Fruit fly (Drosophila melanogaster) whole organism, embryonic: Measurements from ENCODE around the gene CG44001.
A peak's percentile ranks its signal among the peaks of the same experiment; 100 is the strongest.

Experiments
- Asciz ChIP-seq: fragments of 200-800 bp; sonication (Bioruptor generic); optimal IDR thresholded peaks from 2 replicates; lab custom pipeline; 2017; ENCODE audit warnings: missing biosample characterization, mild to moderate bottlenecking, missing genetic modification characterization, missing genetic modification reagents
- CG10147 ChIP-seq: fragments of 200-800 bp; sonication (Bioruptor generic); optimal IDR thresholded peaks from 2 replicates; lab custom pipeline; 2019; ENCODE audit warnings: missing biosample characterization, mild to moderate bottlenecking, missing genetic modification characterization, moderate library complexity
- CG11398 ChIP-seq: fragments of 200-800 bp; sonication (Bioruptor generic); optimal IDR thresholded peaks from 2 replicates; lab custom pipeline; 2016; ENCODE audit warnings: missing biosample characterization, missing genetic modification characterization
- CG11504 ChIP-seq: fragments of 200-800 bp; sonication (Bioruptor generic); optimal IDR thresholded peaks from 3 replicates; lab custom pipeline; 2019; ENCODE audit warnings: missing biosample characterization, mild to moderate bottlenecking, missing genetic modification characterization, moderate library complexity
- CG11560 ChIP-seq: fragments of 200-800 bp; sonication (Bioruptor generic); IDR thresholded peaks from 3 replicates; pipeline ENCODE4 v1.3.6; 2022; ENCODE audit warnings: missing biosample characterization, missing genetic modification characterization
- CG12071 ChIP-seq: fragments of 200-800 bp; sonication (Bioruptor generic); optimal IDR thresholded peaks from 3 replicates; lab custom pipeline; 2018; ENCODE audit warnings: missing biosample characterization, mild to moderate bottlenecking, missing genetic modification characterization
- CG12391 ChIP-seq: fragments of 200-800 bp; sonication (Bioruptor generic); optimal IDR thresholded peaks from 3 replicates; lab custom pipeline; 2018; ENCODE audit warnings: missing biosample characterization, mild to moderate bottlenecking, missing genetic modification characterization, moderate library complexity
- CG13296 ChIP-seq: fragments of 200-800 bp; sonication (Bioruptor generic); optimal IDR thresholded peaks from 3 replicates; lab custom pipeline; 2018; ENCODE audit warnings: missing biosample characterization, mild to moderate bottlenecking, missing genetic modification characterization
- CG1792 ChIP-seq: fragments of 200-800 bp; sonication (Bioruptor generic); optimal IDR thresholded peaks from 2 replicates; lab custom pipeline; 2016; ENCODE audit warnings: missing biosample characterization, missing genetic modification characterization
- CG2678 ChIP-seq: fragments of 200-800 bp; sonication (Bioruptor generic); optimal IDR thresholded peaks from 3 replicates; lab custom pipeline; 2019; ENCODE audit warnings: missing biosample characterization, mild to moderate bottlenecking, missing genetic modification characterization, moderate library complexity
- CG34224 ChIP-seq: fragments of 200-800 bp; sonication (Bioruptor generic); IDR thresholded peaks from 3 replicates; pipeline ENCODE4 v1.3.6; 2022; ENCODE audit warnings: missing biosample characterization, missing genetic modification characterization; ENCODE audit not compliant: partially characterized antibody
- CG3726 ChIP-seq: fragments of 200-800 bp; sonication (Bioruptor generic); IDR thresholded peaks from 3 replicates; pipeline ENCODE4, ENCODE4 v1.3.6; 2022; ENCODE audit warnings: missing biosample characterization, missing genetic modification characterization
- CG4328 ChIP-seq: fragments of 200-800 bp; sonication (Bioruptor generic); optimal IDR thresholded peaks from 3 replicates; lab custom pipeline; 2017; ENCODE audit warnings: missing biosample characterization, missing genetic modification reagents, missing genetic modification characterization
- CG4707 ChIP-seq: fragments of 200-800 bp; sonication (Bioruptor generic); optimal IDR thresholded peaks from 2 replicates; lab custom pipeline; 2018; ENCODE audit warnings: missing biosample characterization, mild to moderate bottlenecking, missing genetic modification characterization, moderate library complexity
- CG5180 ChIP-seq: fragments of 200-800 bp; sonication (Bioruptor generic); optimal IDR thresholded peaks from 3 replicates; lab custom pipeline; 2017; ENCODE audit warnings: missing biosample characterization, missing genetic modification characterization, mild to moderate bottlenecking, moderate library complexity, missing genetic modification reagents
- CG5245 ChIP-seq: fragments of 200-800 bp; sonication (Bioruptor generic); optimal IDR thresholded peaks from 3 replicates; lab custom pipeline; 2016; ENCODE audit warnings: missing biosample characterization, missing genetic modification characterization
- CG7987 ChIP-seq: fragments of 200-800 bp; sonication (Bioruptor generic); optimal IDR thresholded peaks from 2 replicates; lab custom pipeline; 2018; ENCODE audit warnings: missing biosample characterization, mild to moderate bottlenecking, missing genetic modification characterization, moderate library complexity
- CG8478 ChIP-seq: fragments of >200 bp; optimal IDR thresholded peaks from 2 replicates; lab custom pipeline; 2018
- CG9215 ChIP-seq: fragments of 200-800 bp; sonication (Bioruptor generic); IDR thresholded peaks from 2 replicates; pipeline ENCODE4 v1.3.6; 2022; ENCODE audit warnings: missing biosample characterization, missing genetic modification characterization
- CG9727 ChIP-seq: fragments of 200-800 bp; sonication (Bioruptor generic); optimal IDR thresholded peaks from 3 replicates; lab custom pipeline; 2017; ENCODE audit warnings: missing biosample characterization, mild to moderate bottlenecking, missing genetic modification characterization
- Camta ChIP-seq: fragments of 200-800 bp; sonication (Bioruptor generic); optimal IDR thresholded peaks from 2 replicates; lab custom pipeline; 2016; ENCODE audit warnings: missing biosample characterization, missing genetic modification characterization
- Gsc ChIP-seq: fragments of 200-800 bp; sonication (Bioruptor generic); IDR thresholded peaks from 2 replicates; pipeline ENCODE4 v1.3.6; 2022; ENCODE audit warnings: missing biosample characterization, missing genetic modification characterization
- Gug ChIP-seq: fragments of 200-800 bp; sonication (Bioruptor generic); IDR thresholded peaks from 4 replicates; pipeline ENCODE4 v1.3.6; 2022; ENCODE audit warnings: missing biosample characterization, missing genetic modification characterization
- H15 ChIP-seq: fragments of 200-800 bp; sonication (Bioruptor generic); IDR thresholded peaks from 3 replicates; pipeline ENCODE4 v1.3.6; 2022; ENCODE audit warnings: missing biosample characterization, missing genetic modification characterization
- Hr39 ChIP-seq: fragments of >200 bp; optimal IDR thresholded peaks from 2 replicates; lab custom pipeline; 2017
- MBD-R2 ChIP-seq: fragments of 200-800 bp; sonication (Bioruptor generic); IDR thresholded peaks from 2 replicates; pipeline ENCODE4 v1.3.6; 2022; ENCODE audit warnings: missing biosample characterization, missing genetic modification characterization
- Ravus ChIP-seq: fragments of 200-800 bp; sonication (Bioruptor generic); IDR thresholded peaks from 2 replicates; pipeline ENCODE4 v1.3.6; 2022; ENCODE audit warnings: missing biosample characterization, missing genetic modification characterization
- Ssrp ChIP-seq: fragments of 200-800 bp; sonication (Bioruptor generic); optimal IDR thresholded peaks from 2 replicates; lab custom pipeline; 2018; ENCODE audit warnings: missing biosample characterization, mild to moderate bottlenecking, missing genetic modification characterization, moderate library complexity
- Stat92E ChIP-seq, 3 experiments: fragments of >200 bp in 2 of 3; fragments of 200-800 bp in 1 of 3; sonication (Bioruptor generic) in 1 of 3; optimal IDR thresholded peaks; 2 replicates each; lab custom pipeline; 2017 to 2019; ENCODE audit warnings: missing biosample characterization in 3 of 3, missing genetic modification characterization in 3 of 3, mild to moderate bottlenecking in 1 of 3, moderate library complexity in 1 of 3
- ac ChIP-seq: fragments of 200-800 bp; sonication (Bioruptor generic); optimal IDR thresholded peaks from 3 replicates; lab custom pipeline; 2017; ENCODE audit warnings: missing biosample characterization, mild to moderate bottlenecking, missing genetic modification characterization
- bab2 ChIP-seq: fragments of 200-800 bp; sonication (Bioruptor generic); optimal IDR thresholded peaks from 2 replicates; lab custom pipeline; 2016; ENCODE audit warnings: missing biosample characterization, missing genetic modification characterization
- bowl ChIP-seq: fragments of 200-800 bp; sonication (Bioruptor generic); IDR thresholded peaks from 2 replicates; pipeline ENCODE4 v1.3.6; 2022; ENCODE audit warnings: missing biosample characterization, missing genetic modification characterization
- br ChIP-seq: fragments of >200 bp; optimal IDR thresholded peaks from 2 replicates; lab custom pipeline; 2017
- chm ChIP-seq: fragments of 200-800 bp; sonication (Bioruptor generic); IDR thresholded peaks from 2 replicates; pipeline ENCODE4 v1.3.6; 2022; ENCODE audit warnings: missing biosample characterization, missing genetic modification characterization
- crc ChIP-seq: fragments of 200-800 bp; sonication (Bioruptor generic); optimal IDR thresholded peaks from 2 replicates; lab custom pipeline; 2016; ENCODE audit warnings: missing biosample characterization, missing genetic modification characterization
- crol ChIP-seq: fragments of 200-800 bp; sonication (Bioruptor generic); IDR thresholded peaks from 2 replicates; pipeline ENCODE4 v1.3.6; 2022; ENCODE audit warnings: missing biosample characterization, missing genetic modification characterization
- dmrt11E ChIP-seq: fragments of 200-800 bp; sonication (Bioruptor generic); optimal IDR thresholded peaks from 3 replicates; lab custom pipeline; 2018; ENCODE audit warnings: missing biosample characterization, mild to moderate bottlenecking, missing genetic modification characterization, moderate library complexity
- klu ChIP-seq: fragments of 200-800 bp; sonication (Bioruptor generic); IDR thresholded peaks from 2 replicates; pipeline ENCODE4 v1.3.6; 2022; ENCODE audit warnings: missing biosample characterization, missing genetic modification characterization
- lab ChIP-seq: fragments of 200-800 bp; sonication (Bioruptor generic); optimal IDR thresholded peaks from 3 replicates; lab custom pipeline; 2017; ENCODE audit warnings: missing biosample characterization, missing genetic modification characterization, mild to moderate bottlenecking, moderate library complexity, missing genetic modification reagents
- mam ChIP-seq: fragments of 200-800 bp; sonication (Bioruptor generic); optimal IDR thresholded peaks from 3 replicates; lab custom pipeline; 2016; ENCODE audit warnings: missing biosample characterization, missing genetic modification characterization
- prd ChIP-seq, 3 experiments: fragments of >200 bp in 2 of 3; fragments of 200-800 bp in 1 of 3; sonication (Bioruptor generic) in 1 of 3; optimal IDR thresholded peaks in 2 of 3; IDR thresholded peaks in 1 of 3; 2 replicates in 2 of 3; 3 replicates in 1 of 3; pipeline versions ENCODE4 v1.3.6 to Lab custom; 2017 to 2022; ENCODE audit warnings: missing biosample characterization in 1 of 3, missing genetic modification characterization in 1 of 3
- pros ChIP-seq: fragments of 200-800 bp; sonication (Bioruptor generic); optimal IDR thresholded peaks from 3 replicates; lab custom pipeline; 2019; ENCODE audit warnings: missing biosample characterization, mild to moderate bottlenecking, missing genetic modification characterization, moderate library complexity
- pum ChIP-seq: fragments of 200-800 bp; sonication (Bioruptor generic); optimal IDR thresholded peaks from 2 replicates; lab custom pipeline; 2016; ENCODE audit warnings: missing biosample characterization, missing genetic modification characterization
- ranshi ChIP-seq: fragments of 200-800 bp; sonication (Bioruptor generic); IDR thresholded peaks from 2 replicates; pipeline ENCODE4 v1.3.6; 2022; ENCODE audit warnings: missing biosample characterization, missing genetic modification characterization
- tap ChIP-seq: fragments of 200-800 bp; optimal IDR thresholded peaks from 3 replicates; lab custom pipeline; 2019; ENCODE audit warnings: missing biosample characterization, mild to moderate bottlenecking, missing genetic modification characterization, moderate library complexity
- usp ChIP-seq: fragments of >200 bp; optimal IDR thresholded peaks from 2 replicates; lab custom pipeline; 2017; ENCODE audit warnings: missing biosample characterization, missing genetic modification characterization
- wor ChIP-seq: fragments of 200-800 bp; sonication (Bioruptor generic); IDR thresholded peaks from 2 replicates; pipeline ENCODE4 v1.3.6; 2022; ENCODE audit warnings: missing biosample characterization, missing genetic modification characterization
- zen2 ChIP-seq: fragments of 200-800 bp; sonication (Bioruptor generic); IDR thresholded peaks from 3 replicates; pipeline ENCODE4 v1.3.6; 2022; ENCODE audit warnings: missing biosample characterization, missing genetic modification characterization; ENCODE audit not compliant: partially characterized antibody
- zf30C ChIP-seq: fragments of 200-800 bp; sonication (Bioruptor generic); optimal IDR thresholded peaks from 3 replicates; lab custom pipeline; 2018; ENCODE audit warnings: missing biosample characterization, mild to moderate bottlenecking, missing genetic modification characterization

The CG44001 gene

DNA sequence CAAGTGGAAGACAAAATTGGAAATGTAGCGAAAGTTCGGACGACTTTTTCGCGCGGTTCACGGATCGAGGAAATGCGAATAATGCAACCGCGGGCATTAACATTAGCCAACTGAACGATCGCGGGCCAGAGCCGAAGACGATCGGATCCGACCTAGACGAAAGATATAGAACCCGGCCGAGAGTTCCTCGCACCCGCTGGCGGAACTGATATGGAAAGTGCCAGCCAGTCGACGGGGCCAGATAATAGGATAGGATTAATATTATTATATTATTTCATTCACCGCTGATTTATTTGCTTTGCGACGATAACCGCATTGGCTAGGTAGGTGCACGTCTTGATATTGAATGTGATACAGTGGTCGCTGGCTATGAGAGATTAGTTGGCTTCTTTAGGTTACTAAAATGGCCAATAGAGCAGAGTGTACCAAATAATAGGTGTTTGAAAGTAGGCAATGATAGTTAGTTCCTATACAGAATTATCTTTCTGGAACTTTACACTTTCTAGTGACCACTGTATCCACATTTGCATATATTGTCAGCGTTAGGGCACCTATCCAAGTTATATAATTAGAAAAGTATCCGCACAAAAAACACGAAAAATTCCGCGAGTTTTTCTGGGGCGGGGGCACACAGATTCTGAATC is 43.6 kb upstream of the CG44001 start (continued):
- TF ChIP-seq CG4328 (GFP tag; lab: Kevin White, UChicago) (peak; percentile 31), CG34224 (GFP tag; lab: Robert Waterston, UW) (no peak), Hr39 (no peak), Gsc (GFP tag; lab: Robert Waterston, UW) (0 out of 2 replicates have a peak, but pooled peaks have one; percentile 33), tap (tag; lab: Kevin White, UChicago) (peak; percentile 69), crol (GFP tag; lab: Robert Waterston, UW) (no peak), Asciz (GFP tag; lab: Kevin White, UChicago) (peak; percentile 52), pros (no peak), prd (optimal IDR thresholded peaks at IDR 0.05; lab: Kevin White, UChicago) (no peak), prd (GFP tag; IDR thresholded peaks at IDR 0.05; lab: Robert Waterston, UW) (peak; percentile 87), CG12391 (tag; lab: Kevin White, UChicago) (peak; percentile 60), ac (GFP tag; lab: Kevin White, UChicago) (no peak), CG10147 (GFP tag; lab: Kevin White, UChicago) (peak; percentile 41), chm (GFP tag; lab: Robert Waterston, UW) (peak; percentile 60; the same call in 1 of the 2 replicates), dmrt11E (tag; lab: Kevin White, UChicago) (peak; percentile 66), klu (0 out of 2 replicates have a peak, but pooled peaks have one; percentile 47), CG8478 (lab: Kevin White, UChicago) (no peak), wor (GFP tag; lab: Robert Waterston, UW) (peak; percentile 19; the same call in 1 of the 2 replicates), Gug (GFP tag; lab: Robert Waterston, UW) (peak; percentile 85), zf30C (GFP tag; lab: Kevin White, UChicago) (no peak), bowl (GFP tag; lab: Robert Waterston, UW) (no peak), usp (GFP tag; lab: Kevin White, UChicago) (no peak), bab2 (GFP tag; lab: Kevin White, UChicago) (peak; percentile 50), zen2 (GFP tag; lab: Robert Waterston, UW) (no peak), lab (peak; percentile 87), CG11504 (peak; percentile 78), CG4707 (GFP tag; lab: Kevin White, UChicago) (peak; percentile 56), CG7987 (GFP tag; lab: Kevin White, UChicago) (no peak), mam (GFP tag; lab: Kevin White, UChicago) (peak; percentile 64), pum (GFP tag; lab: Kevin White, UChicago) (peak; percentile 43), H15 (peak; percentile 57; the same call in 1 of the 3 replicates), CG9727 (peak; percentile 67), CG3726 (GFP tag; lab: Robert Waterston, UW) (0 out of 3 replicates have a peak, but pooled peaks have one; percentile 51), ranshi (GFP tag; lab: Robert Waterston, UW) (peak; percentile 70; the same call in 1 of the 2 replicates), CG11398 (GFP tag; lab: Kevin White, UChicago) (no peak), CG2678 (tag; lab: Kevin White, UChicago) (peak; percentile 77), CG1792 (GFP tag; lab: Kevin White, UChicago) (peak; percentile 37), MBD-R2 (GFP tag; lab: Robert Waterston, UW) (peak; percentile 48; the same call in 1 of the 2 replicates), crc (GFP tag; lab: Kevin White, UChicago) (peak; percentile 32), Stat92E (GFP tag; optimal IDR thresholded peaks at IDR 0.05; lab: Kevin White, UChicago) (no peak), CG5245 (peak; percentile 51), CG11560 (tag; lab: Robert Waterston, UW) (peak; percentile 60; the same call in 1 of the 3 replicates), CG13296 (peak; percentile 36), CG5180 (GFP tag; lab: Kevin White, UChicago) (peak; percentile 22), Ravus (no peak; the same call in 1 of the 2 replicates), CG9215 (GFP tag; lab: Robert Waterston, UW) (peak; percentile 55; the same call in 1 of the 2 replicates), br (lab: Kevin White, UChicago) (no peak), CG12071 (GFP tag; lab: Kevin White, UChicago) (peak; percentile 70), Camta (peak; percentile 30), Ssrp (peak; percentile 40)
